Worm (Caenorhabditis elegans) whole organism, mixed stage, embryonic: ENCODE data around the gene ndub-8.

Source experiments
- elt-1 ChIP-seq: sonication (generic microtip); optimal IDR thresholded peaks from 2 replicates; lab custom pipeline; 2017; ENCODE audit warnings: missing genetic modification characterization, mild to moderate bottlenecking, missing compliant biosample characterization, antibody characterized with exemption, moderate library complexity, borderline replicate concordance; ENCODE audit not compliant: insufficient read depth
- zip-8 ChIP-seq: fragments of 150-350 bp; optimal IDR thresholded peaks from 2 replicates; lab custom pipeline; 2014; ENCODE audit warnings: missing biosample characterization, missing genetic modification characterization

DNA sequence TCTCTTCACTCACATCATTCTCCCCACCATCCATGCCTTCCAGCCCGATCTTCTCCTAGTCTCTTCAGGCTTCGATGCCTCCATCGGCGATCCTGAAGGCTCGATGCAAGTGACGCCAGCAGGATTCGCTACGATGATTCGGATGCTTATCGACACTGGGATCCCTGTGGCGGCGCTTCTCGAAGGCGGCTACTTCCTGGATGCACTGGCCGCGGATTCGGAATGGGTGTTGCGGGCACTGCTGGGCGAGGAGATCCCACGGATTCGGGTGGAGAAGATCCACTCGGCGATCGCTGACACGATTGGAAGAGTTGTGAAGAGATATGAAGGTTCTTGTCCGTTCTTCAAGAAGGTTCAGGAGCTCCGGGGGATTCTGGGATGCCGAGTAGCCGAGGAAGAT, 13.8 kb downstream of the ndub-8 start:
- TF ChIP-seq zip-8, result no peak
- no peak for TF ChIP-seq elt-1
